Fruit fly (Drosophila melanogaster): ENCODE results near the gene Tob.

Tob gene

DNA sequence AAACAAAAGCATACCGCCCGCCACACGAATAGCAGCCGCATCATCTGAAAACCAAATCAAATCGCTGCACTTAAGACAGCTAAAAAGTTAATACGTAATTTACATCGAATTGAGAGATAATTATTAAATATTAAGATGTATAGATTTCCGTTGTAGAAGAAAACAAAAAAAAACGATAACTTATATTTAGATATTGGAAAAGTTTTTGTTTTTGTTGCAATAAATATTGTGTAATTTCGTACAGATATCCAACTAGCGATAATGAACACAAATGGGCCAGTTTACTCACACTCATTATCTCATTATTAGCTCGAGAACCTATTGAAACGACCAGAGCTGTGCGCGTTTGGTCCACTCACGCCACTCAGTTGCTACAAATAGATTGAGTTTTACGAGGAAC lies 49.3 kb upstream of the Tob start (continued):
- TF ChIP-seq Hr39 (GFP tag; optimal IDR thresholded peaks at IDR 0.05) (no peak), CG6792 (GFP tag; optimal IDR thresholded peaks at IDR 0.05) (no peak), Met (GFP tag; optimal IDR thresholded peaks at IDR 0.05) (peak; percentile 1), svp (GFP tag) (peak; percentile 72), net (GFP tag; optimal IDR thresholded peaks at IDR 0.05) (peak; percentile 26), Eip75B (GFP tag; optimal IDR thresholded peaks at IDR 0.05) (peak; percentile 3), acj6 (GFP tag; optimal IDR thresholded peaks at IDR 0.05) (peak; percentile 18), Hr38 (GFP tag; optimal IDR thresholded peaks at IDR 0.05) (no peak), Eip78C (GFP tag) (peak; percentile 68), CG6808 (GFP tag; optimal IDR thresholded peaks at IDR 0.05) (peak; percentile 75), CG7368 (GFP tag; optimal IDR thresholded peaks at IDR 0.05) (no peak), cyc (GFP tag; optimal IDR thresholded peaks at IDR 0.05) (no peak), CG15336 (GFP tag; IDR thresholded peaks at IDR 0.05) (peak; percentile 23; the same call in 1 of the 2 replicates), CG31627 (GFP tag; optimal IDR thresholded peaks at IDR 0.05) (no peak), salr (GFP tag; optimal IDR thresholded peaks at IDR 0.05) (peak in 1 of 2 experiments; percentile 49), CG9139 (GFP tag; optimal IDR thresholded peaks at IDR 0.05) (peak; percentile 35), dsx (GFP tag; optimal IDR thresholded peaks at IDR 0.05; ENCODE audit: poor library complexity, severe bottlenecking) (peak; percentile 41), CG4318 (GFP tag; optimal IDR thresholded peaks at IDR 0.05) (peak; percentile 41), Ets96B (tag; optimal IDR thresholded peaks at IDR 0.05) (peak; percentile 52), CG10631 (GFP tag; optimal IDR thresholded peaks at IDR 0.05) (peak; percentile 48), CG32006 (GFP tag; optimal IDR thresholded peaks at IDR 0.05) (peak; percentile 79), fd59A (GFP tag; optimal IDR thresholded peaks at IDR 0.05) (peak; percentile 67), dac (GFP tag; optimal IDR thresholded peaks at IDR 0.05) (no peak), CG3919 (GFP tag; optimal IDR thresholded peaks at IDR 0.05) (peak; percentile 40), achi (GFP tag; optimal IDR thresholded peaks at IDR 0.05) (peak; percentile 42), fkh (GFP tag; optimal IDR thresholded peaks at IDR 0.05) (peak; percentile 43), CG11902 (GFP tag; optimal IDR thresholded peaks at IDR 0.05) (no peak), Sox15 (GFP tag; optimal IDR thresholded peaks at IDR 0.05) (no peak), Gug (GFP tag; IDR thresholded peaks at IDR 0.05) (no peak), CG11762 (GFP tag; optimal IDR thresholded peaks at IDR 0.05; ENCODE audit: insufficient read depth) (peak; percentile 41), Ets21C (GFP tag; optimal IDR thresholded peaks at IDR 0.05) (no peak), Lpt (GFP tag; optimal IDR thresholded peaks at IDR 0.05) (no peak), ss (GFP tag; optimal IDR thresholded peaks at IDR 0.05) (peak; percentile 64 to 74), CG8319 (GFP tag; optimal IDR thresholded peaks at IDR 0.05) (no peak)

DNA sequence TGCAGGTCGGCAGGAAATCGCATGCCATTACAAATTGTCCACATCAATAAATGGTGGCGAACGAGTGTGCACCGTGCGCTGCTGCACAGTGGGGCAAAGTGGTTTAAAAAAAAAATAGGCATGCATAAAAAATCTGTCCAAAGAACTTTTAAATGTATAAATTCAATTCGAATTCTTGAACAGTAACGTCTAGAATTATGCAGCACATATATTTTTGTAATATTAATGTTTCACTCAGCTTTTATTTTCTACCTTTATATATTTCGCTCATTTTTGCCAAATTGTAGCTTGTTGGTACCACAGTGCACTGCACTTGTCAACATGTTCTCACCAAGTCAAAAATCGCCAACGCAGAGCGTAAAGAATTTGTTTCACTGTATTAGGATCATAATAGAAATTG lies 47.7 kb upstream of the Tob start:
- peak; percentile 25 for TF ChIP-seq CG6792 (GFP tag; optimal IDR thresholded peaks at IDR 0.05)
- peak; percentile 53 for TF ChIP-seq CG32006 (GFP tag; optimal IDR thresholded peaks at IDR 0.05)
- peak; percentile 17 for TF ChIP-seq spab (GFP tag; optimal IDR thresholded peaks at IDR 0.05)
- TF ChIP-seq Met (GFP tag; optimal IDR thresholded peaks at IDR 0.05), result peak; percentile 41
- TF ChIP-seq CG9139 (GFP tag; optimal IDR thresholded peaks at IDR 0.05), result no peak
- TF ChIP-seq Ets96B (tag; optimal IDR thresholded peaks at IDR 0.05), result peak; percentile 14
- peak; percentile 2 for TF ChIP-seq CG6808 (GFP tag; optimal IDR thresholded peaks at IDR 0.05)
- no peak for TF ChIP-seq fd59A (GFP tag; optimal IDR thresholded peaks at IDR 0.05)
- peak; percentile 27 for TF ChIP-seq CG10669 (GFP tag; optimal IDR thresholded peaks at IDR 0.05)
- peak; percentile 35 for TF ChIP-seq pdm3 (GFP tag; optimal IDR thresholded peaks at IDR 0.05)
- TF ChIP-seq CG15336 (GFP tag; IDR thresholded peaks at IDR 0.05), result peak; percentile 46; the same call in 1 of the 2 replicates
- TF ChIP-seq svp (GFP tag), result peak; percentile 70
- TF ChIP-seq net (GFP tag; optimal IDR thresholded peaks at IDR 0.05), result peak; percentile 22
- TF ChIP-seq Hr38 (GFP tag; optimal IDR thresholded peaks at IDR 0.05), result no peak
- TF ChIP-seq Smox (GFP tag; optimal IDR thresholded peaks at IDR 0.05), result peak; percentile 53
- peak; percentile 82 for TF ChIP-seq Eip78C (GFP tag)
- peak; percentile 51 for TF ChIP-seq Eip75B (GFP tag; optimal IDR thresholded peaks at IDR 0.05)
- TF ChIP-seq acj6 (GFP tag; optimal IDR thresholded peaks at IDR 0.05), result peak; percentile 45
- no peak for TF ChIP-seq CG11762 (GFP tag; optimal IDR thresholded peaks at IDR 0.05; ENCODE audit: insufficient read depth)
- TF ChIP-seq CG6163 (GFP tag; IDR thresholded peaks at IDR 0.05), result peak; percentile 43; the same call in 1 of the 3 replicates
- TF ChIP-seq CG8319 (GFP tag; optimal IDR thresholded peaks at IDR 0.05), result no peak
- peak; percentile 47 for TF ChIP-seq lz (GFP tag; optimal IDR thresholded peaks at IDR 0.05)
- peak; percentile 11 for TF ChIP-seq CG4318 (GFP tag; optimal IDR thresholded peaks at IDR 0.05)
- peak; percentile 45 for TF ChIP-seq CG10631 (GFP tag; optimal IDR thresholded peaks at IDR 0.05)
- peak; percentile 50 for TF ChIP-seq Hr39 (GFP tag; optimal IDR thresholded peaks at IDR 0.05)
- no peak for TF ChIP-seq Gug (GFP tag; IDR thresholded peaks at IDR 0.05)
- TF ChIP-seq CG11294 (GFP tag; IDR thresholded peaks at IDR 0.05), result 0 out of 2 replicates have a peak, but pooled peaks have one; percentile 13
- TF ChIP-seq CG8632 (GFP tag; optimal IDR thresholded peaks at IDR 0.05), result peak; percentile 21
- peak; percentile 44; the same call in 2 of the 3 replicates for TF ChIP-seq CG8119 (GFP tag; IDR thresholded peaks at IDR 0.05)
- TF ChIP-seq OdsH (GFP tag; optimal IDR thresholded peaks at IDR 0.05), result peak; percentile 49
- TF ChIP-seq achi (GFP tag; optimal IDR thresholded peaks at IDR 0.05), result peak; percentile 46
- peak; percentile 20 for TF ChIP-seq vri (GFP tag; optimal IDR thresholded peaks at IDR 0.05)
- peak; percentile 24 for TF ChIP-seq CG3032 (tag; optimal IDR thresholded peaks at IDR 0.05)
- TF ChIP-seq Lpt (GFP tag; optimal IDR thresholded peaks at IDR 0.05), result no peak
- 0 out of 3 replicates have a peak, but pooled peaks have one; percentile 31 for TF ChIP-seq eg (GFP tag; IDR thresholded peaks at IDR 0.05)

All from whole organism, prepupa.